Worm (Caenorhabditis elegans) whole organism, L4 larva: ENCODE results near the gene ZK1086.3.

Experiments used
- F10B5.3 ChIP-seq: sonication (generic microtip); optimal IDR thresholded peaks from 2 replicates; lab custom pipeline; 2016; ENCODE audit warnings: mild to moderate bottlenecking, missing genetic modification characterization, missing compliant biosample characterization
- F26F4.8 ChIP-seq: fragments of 200-800 bp; sonication (Bioruptor generic); conservative IDR thresholded peaks from 2 replicates; pipeline ENCODE4 v1.3.6; 2022; ENCODE audit warnings: missing genetic modification characterization, missing compliant biosample characterization
- F49E8.2 ChIP-seq: sonication (generic microtip); optimal IDR thresholded peaks from 2 replicates; lab custom pipeline; 2016; ENCODE audit warnings: missing compliant biosample characterization, mild to moderate bottlenecking, missing genetic modification characterization, borderline replicate concordance
- R02D3.7 ChIP-seq: fragments of 150-350 bp; sonication (generic microtip); optimal IDR thresholded peaks from 3 replicates; lab custom pipeline; 2014; ENCODE audit warnings: missing biosample characterization, missing genetic modification characterization
- T26A8.4 ChIP-seq: fragments of 200-800 bp; sonication (Bioruptor generic); IDR thresholded peaks from 2 replicates; pipeline ENCODE4 v1.3.6; 2022; ENCODE audit warnings: missing genetic modification characterization, missing compliant biosample characterization
- Y48G9A.11 ChIP-seq: fragments of 200-800 bp; sonication (Bioruptor generic); IDR thresholded peaks from 2 replicates; pipeline ENCODE4 v1.3.6; 2022; ENCODE audit warnings: missing genetic modification reagents, missing genetic modification characterization, missing compliant biosample characterization
- ZK546.5 ChIP-seq, 2 experiments: sonication (generic microtip); optimal IDR thresholded peaks; 2 replicates each; lab custom pipeline; 2017; ENCODE audit warnings: missing biosample characterization in 2 of 2, missing genetic modification characterization in 2 of 2
- aha-1 ChIP-seq: fragments of 150-350 bp; peaks from one replicate; lab custom pipeline; 2014; ENCODE audit warnings: missing biosample characterization, missing genetic modification characterization
- aly-2 ChIP-seq: sonication (generic microtip); optimal IDR thresholded peaks from 2 replicates; lab custom pipeline; 2018; ENCODE audit warnings: missing biosample characterization, missing genetic modification characterization
- arid-1 ChIP-seq: fragments of 200-800 bp; sonication (Bioruptor generic); conservative IDR thresholded peaks from 2 replicates; pipeline ENCODE4 v1.3.6; 2022; ENCODE audit warnings: missing genetic modification reagents, missing genetic modification characterization, missing compliant biosample characterization
- attf-4 ChIP-seq: sonication (generic microtip); optimal IDR thresholded peaks from 3 replicates; lab custom pipeline; 2017; ENCODE audit warnings: missing biosample characterization, missing genetic modification characterization
- ceh-20 ChIP-seq: fragments of 200-800 bp; sonication (Bioruptor generic); IDR thresholded peaks from 2 replicates; pipeline ENCODE4 v1.3.6; 2022; ENCODE audit warnings: missing genetic modification reagents, missing genetic modification characterization, missing compliant biosample characterization
- ces-1 ChIP-seq: fragments of 150-350 bp; sonication (generic microtip); optimal IDR thresholded peaks from 4 replicates; lab custom pipeline; 2014; ENCODE audit warnings: missing biosample characterization, missing genetic modification reagents, missing genetic modification characterization
- ctbp-1 ChIP-seq: fragments of 200-800 bp; sonication (Bioruptor generic); IDR thresholded peaks from 2 replicates; pipeline ENCODE4 v1.3.6; 2022; ENCODE audit warnings: missing genetic modification reagents, missing genetic modification characterization, missing compliant biosample characterization
- daf-12 ChIP-seq: fragments of 150-350 bp; optimal IDR thresholded peaks from 2 replicates; lab custom pipeline; 2014; ENCODE audit warnings: missing biosample characterization, missing genetic modification reagents, missing genetic modification characterization
- daf-16 ChIP-seq, 3 experiments: sonication (generic microtip); optimal IDR thresholded peaks; 2 replicates each; lab custom pipeline; 2016 to 2017; ENCODE audit warnings: missing genetic modification characterization in 3 of 3, missing genetic modification reagents in 3 of 3, mild to moderate bottlenecking in 2 of 3, missing compliant biosample characterization in 2 of 3, missing biosample characterization in 1 of 3, moderate library complexity in 1 of 3
- daf-19 ChIP-seq: fragments of 200-800 bp; sonication (Bioruptor generic); conservative IDR thresholded peaks from 2 replicates; pipeline ENCODE4 v1.3.6; 2022; ENCODE audit warnings: missing genetic modification characterization, missing compliant biosample characterization
- dmd-6 ChIP-seq: fragments of 200-800 bp; sonication (Bioruptor generic); IDR thresholded peaks from 2 replicates; pipeline ENCODE4 v1.3.6; 2022; ENCODE audit warnings: missing genetic modification reagents, missing genetic modification characterization, missing compliant biosample characterization
- dmd-8 ChIP-seq: fragments of 200-800 bp; sonication (Bioruptor generic); IDR thresholded peaks from 2 replicates; pipeline ENCODE4 v1.3.6; 2022; ENCODE audit warnings: missing genetic modification characterization, missing compliant biosample characterization
- dve-1 ChIP-seq: sonication (generic microtip); optimal IDR thresholded peaks from 2 replicates; lab custom pipeline; 2017; ENCODE audit warnings: antibody characterized with exemption, mild to moderate bottlenecking, missing genetic modification characterization, missing compliant biosample characterization; ENCODE audit not compliant: insufficient read depth
- fkh-10 ChIP-seq: fragments of 150-350 bp; optimal IDR thresholded peaks from 2 replicates; lab custom pipeline; 2014; ENCODE audit warnings: missing biosample characterization, missing genetic modification reagents, missing genetic modification characterization
- hlh-11 ChIP-seq: fragments of 200-800 bp; sonication (Bioruptor generic); optimal IDR thresholded peaks from 2 replicates; lab custom pipeline; 2018; ENCODE audit warnings: mild to moderate bottlenecking, missing genetic modification characterization, missing compliant biosample characterization
- hlh-30 ChIP-seq: sonication (generic microtip); optimal IDR thresholded peaks from 2 replicates; lab custom pipeline; 2017; ENCODE audit warnings: antibody characterized with exemption, mild to moderate bottlenecking, missing genetic modification characterization, missing compliant biosample characterization; ENCODE audit not compliant: insufficient read depth
- jun-1 ChIP-seq: fragments of 150-350 bp; optimal IDR thresholded peaks from 2 replicates; lab custom pipeline; 2014; ENCODE audit warnings: missing biosample characterization, missing genetic modification reagents, missing genetic modification characterization
- lin-39 ChIP-seq: fragments of 150-350 bp; optimal IDR thresholded peaks from 2 replicates; lab custom pipeline; 2014; ENCODE audit warnings: missing biosample characterization, missing genetic modification reagents, missing genetic modification characterization
- lsy-2 ChIP-seq, 2 experiments: fragments of 150-350 bp in 1 of 2; sonication (generic microtip) in 1 of 2; optimal IDR thresholded peaks; 2 replicates each; lab custom pipeline; 2014 to 2017; ENCODE audit warnings: missing biosample characterization in 2 of 2, missing genetic modification characterization in 2 of 2
- mdl-1 ChIP-seq, 2 experiments: fragments of 150-350 bp in 1 of 2; sonication (generic microtip) in 1 of 2; optimal IDR thresholded peaks; 2 replicates each; lab custom pipeline; 2014 to 2017; ENCODE audit warnings: missing biosample characterization in 2 of 2, missing genetic modification characterization in 2 of 2
- mxl-3 ChIP-seq: fragments of 200-800 bp; sonication (Bioruptor generic); optimal IDR thresholded peaks from 2 replicates; lab custom pipeline; 2018; ENCODE audit warnings: mild to moderate bottlenecking, missing genetic modification characterization, missing compliant biosample characterization
- nhr-102 ChIP-seq: sonication (generic microtip); optimal IDR thresholded peaks from 2 replicates; lab custom pipeline; 2016; ENCODE audit warnings: mild to moderate bottlenecking, missing genetic modification characterization, moderate library complexity, missing compliant biosample characterization
- nhr-25 ChIP-seq: sonication (generic microtip); optimal IDR thresholded peaks from 2 replicates; lab custom pipeline; 2017; ENCODE audit warnings: missing genetic modification characterization, mild to moderate bottlenecking, missing compliant biosample characterization, antibody characterized with exemption, moderate library complexity, borderline replicate concordance; ENCODE audit not compliant: insufficient read depth
- nhr-28 ChIP-seq: fragments of 150-350 bp; optimal IDR thresholded peaks from 2 replicates; lab custom pipeline; 2014; ENCODE audit warnings: missing biosample characterization, missing genetic modification characterization
- nhr-76 ChIP-seq: fragments of 150-350 bp; optimal IDR thresholded peaks from 2 replicates; lab custom pipeline; 2014; ENCODE audit warnings: missing biosample characterization, missing genetic modification characterization
- nhr-77 ChIP-seq: fragments of 150-350 bp; optimal IDR thresholded peaks from 2 replicates; lab custom pipeline; 2014; ENCODE audit warnings: missing biosample characterization, missing genetic modification characterization
- pha-4 ChIP-seq, 2 experiments: fragments of 150-350 bp in 1 of 2; fragments of 200-800 bp in 1 of 2; sonication (Bioruptor generic) in 1 of 2; IDR thresholded peaks in 1 of 2; optimal IDR thresholded peaks in 1 of 2; 2 replicates each; pipeline versions ENCODE4 v1.3.6 to Lab custom; 2014 to 2022; ENCODE audit warnings: missing genetic modification characterization in 2 of 2, missing genetic modification reagents in 2 of 2, missing biosample characterization in 1 of 2, missing compliant biosample characterization in 1 of 2
- php-3 ChIP-seq: fragments of 200-800 bp; sonication (Bioruptor generic); IDR thresholded peaks from 2 replicates; pipeline ENCODE4 v1.3.6; 2022; ENCODE audit warnings: missing genetic modification reagents, missing genetic modification characterization, missing compliant biosample characterization
- pqm-1 ChIP-seq: sonication (generic microtip); optimal IDR thresholded peaks from 2 replicates; lab custom pipeline; 2017; ENCODE audit warnings: missing biosample characterization, missing genetic modification characterization
- rbr-2 ChIP-seq: sonication (generic microtip); optimal IDR thresholded peaks from 2 replicates; lab custom pipeline; 2016; ENCODE audit warnings: missing genotype, missing genetic modification characterization, missing compliant biosample characterization
- sdz-12 ChIP-seq: fragments of 200-800 bp; sonication (Bioruptor generic); optimal IDR thresholded peaks from 2 replicates; lab custom pipeline; 2018; ENCODE audit warnings: mild to moderate bottlenecking, missing genetic modification characterization, missing compliant biosample characterization
- skn-1 ChIP-seq: fragments of 150-350 bp; optimal IDR thresholded peaks from 2 replicates; lab custom pipeline; 2014; ENCODE audit warnings: missing biosample characterization, missing genetic modification characterization
- spr-1 ChIP-seq: sonication (generic microtip); optimal IDR thresholded peaks from 2 replicates; lab custom pipeline; 2016; ENCODE audit warnings: mild to moderate bottlenecking, missing genetic modification characterization, missing compliant biosample characterization
- tag-97 ChIP-seq: fragments of 200-800 bp; sonication (Bioruptor generic); IDR thresholded peaks from 2 replicates; pipeline ENCODE4 v1.3.6; 2022; ENCODE audit warnings: missing genetic modification characterization, missing compliant biosample characterization
- tra-1 ChIP-seq: fragments of 200-800 bp; sonication (Bioruptor generic); IDR thresholded peaks from 2 replicates; pipeline ENCODE4 v1.3.6; 2022; ENCODE audit warnings: missing genetic modification reagents, missing genetic modification characterization, missing compliant biosample characterization
- unc-62 ChIP-seq, 3 experiments: fragments of 150-350 bp in 1 of 3; sonication (generic microtip); optimal IDR thresholded peaks in 2 of 3; peaks in 1 of 3; 1 replicate in 1 of 3; 2 replicates in 2 of 3; lab custom pipeline; 2014 to 2017; ENCODE audit warnings: missing biosample characterization in 3 of 3, missing genetic modification characterization in 3 of 3, missing genetic modification reagents in 3 of 3, missing genotype in 1 of 3
- zip-2 ChIP-seq: fragments of 150-350 bp; optimal IDR thresholded peaks from 2 replicates; lab custom pipeline; 2014; ENCODE audit warnings: missing biosample characterization, missing genetic modification characterization
- ztf-11 ChIP-seq: fragments of 150-350 bp; optimal IDR thresholded peaks from 2 replicates; lab custom pipeline; 2014; ENCODE audit warnings: missing biosample characterization, missing genetic modification characterization

Gene ZK1086.3

DNA sequence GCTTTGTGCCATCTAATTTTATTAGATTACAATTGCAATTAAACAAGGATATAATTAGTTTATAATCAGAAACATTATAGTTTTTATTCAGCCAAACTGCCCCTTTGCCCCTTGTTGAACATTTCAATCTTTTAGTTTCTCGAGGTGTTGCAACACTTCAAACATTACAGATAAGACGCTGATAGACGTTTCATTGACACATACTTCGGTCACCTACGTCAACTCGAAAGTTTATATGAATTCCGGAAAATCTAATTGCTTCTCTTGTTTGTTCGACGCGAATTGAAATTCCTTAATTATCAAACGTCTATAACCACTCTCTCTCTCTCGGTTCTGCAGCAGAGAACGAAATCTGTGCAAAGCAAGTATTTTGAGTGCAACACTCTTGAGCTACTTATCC, 23.4 kb upstream of the ZK1086.3 start:
- TF ChIP-seq fkh-10 (GFP tag; lab: Kevin White, UChicago) (no peak), attf-4 (tag; lab: Kevin White, UChicago) (no peak), jun-1 (tag; lab: Kevin White, UChicago) (no peak), dve-1 (tag; lab: Kevin White, UChicago) (peak; percentile 70), mxl-3 (GFP tag; lab: Kevin White, UChicago) (no peak), skn-1 (tag; lab: Kevin White, UChicago) (no peak), tag-97 (GFP tag; lab: Robert Waterston, UW) (no peak), pha-4 (GFP tag; IDR thresholded peaks at IDR 0.05; lab: Robert Waterston, UW) (peak; percentile 36; the same call in 1 of the 2 replicates), pha-4 (tag; optimal IDR thresholded peaks at IDR 0.05; lab: Kevin White, UChicago) (no peak), aha-1 (tag; lab: Kevin White, UChicago) (no peak), daf-16 (GFP tag; optimal IDR thresholded peaks at IDR 0.05; lab: Kevin White, UChicago) (no peak), daf-16 (tag; optimal IDR thresholded peaks at IDR 0.05; lab: Kevin White, UChicago) (peak; percentile 53), mdl-1 (tag; optimal IDR thresholded peaks at IDR 0.05; lab: Kevin White, UChicago) (peak in 1 of 2 experiments; percentile 6), hlh-11 (peak; percentile 46), nhr-28 (tag; lab: Kevin White, UChicago) (peak; percentile 47), dmd-6 (GFP tag; lab: Robert Waterston, UW) (peak; percentile 96), ceh-20 (no peak), pqm-1 (tag; lab: Kevin White, UChicago) (peak; percentile 29), ZK546.5 (tag; optimal IDR thresholded peaks at IDR 0.05; lab: Kevin White, UChicago) (no peak), unc-62 (GFP tag; optimal IDR thresholded peaks at IDR 0.05 in 1 of 2; lab: Kevin White, UChicago) (peak in 1 of 2 experiments; percentile 64), unc-62 (tag; optimal IDR thresholded peaks at IDR 0.05; lab: Kevin White, UChicago) (no peak), daf-12 (tag; lab: Kevin White, UChicago) (no peak), ztf-11 (tag; lab: Kevin White, UChicago) (no peak), php-3 (GFP tag; lab: Robert Waterston, UW) (0 out of 2 replicates have a peak, but pooled peaks have one; percentile 32), nhr-77 (tag; lab: Kevin White, UChicago) (peak; percentile 40), tra-1 (GFP tag; lab: Robert Waterston, UW) (0 out of 2 replicates have a peak, but pooled peaks have one; percentile 70)

ce11 chrX:13768562-13768961, 22.1 kb upstream of the ZK1086.3 start:
- TF ChIP-seq nhr-25 (tag; lab: Kevin White, UChicago) (no peak), attf-4 (tag; lab: Kevin White, UChicago) (no peak), unc-62 (GFP tag; optimal IDR thresholded peaks at IDR 0.05 in 1 of 2; lab: Kevin White, UChicago) (peak in 1 of 2 experiments; percentile 50), unc-62 (tag; optimal IDR thresholded peaks at IDR 0.05; lab: Kevin White, UChicago) (no peak), aly-2 (tag; lab: Kevin White, UChicago) (no peak), mdl-1 (tag; optimal IDR thresholded peaks at IDR 0.05; lab: Kevin White, UChicago) (peak in 1 of 2 experiments; percentile 45), sdz-12 (GFP tag; lab: Kevin White, UChicago) (no peak), Y48G9A.11 (no peak), dmd-8 (GFP tag; lab: Robert Waterston, UW) (no peak), lin-39 (tag; lab: Kevin White, UChicago) (peak; percentile 35), tra-1 (GFP tag; lab: Robert Waterston, UW) (0 out of 2 replicates have a peak, but pooled peaks have one; percentile 37), rbr-2 (tag; lab: Kevin White, UChicago) (peak; percentile 18), hlh-11 (peak; percentile 22), mxl-3 (GFP tag; lab: Kevin White, UChicago) (peak; percentile 7), jun-1 (tag; lab: Kevin White, UChicago) (no peak), F49E8.2 (no peak), dmd-6 (GFP tag; lab: Robert Waterston, UW) (peak; percentile 44), ctbp-1 (peak; percentile 56), F10B5.3 (no peak), nhr-28 (tag; lab: Kevin White, UChicago) (no peak), ces-1 (GFP tag; lab: Kevin White, UChicago) (peak; percentile 49), F26F4.8 (GFP tag; lab: Robert Waterston, UW) (no peak), fkh-10 (GFP tag; lab: Kevin White, UChicago) (peak; percentile 96), daf-19 (GFP tag; lab: Robert Waterston, UW) (no peak), ZK546.5 (tag; optimal IDR thresholded peaks at IDR 0.05; lab: Kevin White, UChicago) (no peak), T26A8.4 (GFP tag; lab: Robert Waterston, UW) (no peak), pqm-1 (tag; lab: Kevin White, UChicago) (no peak), R02D3.7 (tag; lab: Kevin White, UChicago) (no peak), nhr-102 (tag; lab: Kevin White, UChicago) (no peak), arid-1 (no peak), hlh-30 (tag; lab: Kevin White, UChicago) (peak; percentile 36), ztf-11 (tag; lab: Kevin White, UChicago) (no peak), spr-1 (tag; lab: Kevin White, UChicago) (no peak), zip-2 (tag; lab: Kevin White, UChicago) (no peak), nhr-76 (tag; lab: Kevin White, UChicago) (no peak), lsy-2 (tag; optimal IDR thresholded peaks at IDR 0.05; lab: Kevin White, UChicago) (peak; percentile 32 to 64)
